Fruit fly (Drosophila melanogaster) whole organism, pupa: ENCODE results near the gene Mics1.
A peak's percentile ranks its signal among the peaks of the same experiment; 100 is the strongest.

ENCODE experiments used
- CG10348 ChIP-seq: fragments of 200-800 bp; sonication (Bioruptor generic); IDR thresholded peaks from 2 replicates; pipeline ENCODE4 v1.3.6; 2022; ENCODE audit warnings: missing biosample characterization, missing genetic modification characterization
- CG12605 ChIP-seq: fragments of 200-800 bp; sonication (Bioruptor generic); IDR thresholded peaks from 2 replicates; pipeline ENCODE4 v1.3.6; 2022; ENCODE audit warnings: missing biosample characterization, missing genetic modification characterization
- CG13204 ChIP-seq: fragments of 200-800 bp; sonication (Bioruptor generic); optimal IDR thresholded peaks from 2 replicates; lab custom pipeline; 2018; ENCODE audit warnings: missing biosample characterization, mild to moderate bottlenecking, missing genetic modification characterization, moderate library complexity
- CG14655 ChIP-seq: fragments of 200-800 bp; sonication (Bioruptor generic); optimal IDR thresholded peaks from 3 replicates; lab custom pipeline; 2017; ENCODE audit warnings: mild to moderate bottlenecking, missing biosample characterization, missing genetic modification reagents, missing genetic modification characterization
- CG15710 ChIP-seq: fragments of 200-800 bp; sonication (Bioruptor generic); optimal IDR thresholded peaks from 2 replicates; lab custom pipeline; 2018; ENCODE audit warnings: missing biosample characterization, mild to moderate bottlenecking, missing genetic modification characterization, moderate library complexity
- CG17806 ChIP-seq: fragments of 200-800 bp; sonication (Bioruptor generic); optimal IDR thresholded peaks from 2 replicates; lab custom pipeline; 2018; ENCODE audit warnings: missing biosample characterization, mild to moderate bottlenecking, missing genetic modification characterization, moderate library complexity
- CG32121 ChIP-seq: fragments of 200-800 bp; sonication (Bioruptor generic); IDR thresholded peaks from 2 replicates; pipeline ENCODE4 v1.3.6; 2022; ENCODE audit warnings: missing biosample characterization, missing genetic modification characterization
- CG34367 ChIP-seq: fragments of 200-800 bp; sonication (Bioruptor generic); optimal IDR thresholded peaks from 2 replicates; lab custom pipeline; 2018; ENCODE audit warnings: missing biosample characterization, mild to moderate bottlenecking, missing genetic modification characterization
- CG4496 ChIP-seq: fragments of 200-800 bp; sonication (Bioruptor generic); IDR thresholded peaks from 3 replicates; pipeline ENCODE4 v1.3.6; 2022; ENCODE audit warnings: missing biosample characterization, missing genetic modification characterization
- CG8159 ChIP-seq: fragments of 200-800 bp; sonication (Bioruptor generic); optimal IDR thresholded peaks from 3 replicates; lab custom pipeline; 2018; ENCODE audit warnings: missing biosample characterization, mild to moderate bottlenecking, missing genetic modification characterization, moderate library complexity
- CG8301 ChIP-seq: fragments of 200-800 bp; sonication (Bioruptor generic); optimal IDR thresholded peaks from 2 replicates; lab custom pipeline; 2018; ENCODE audit warnings: missing biosample characterization, mild to moderate bottlenecking, missing genetic modification characterization
- CG9948 ChIP-seq: fragments of 200-800 bp; sonication (Bioruptor generic); optimal IDR thresholded peaks from 2 replicates; lab custom pipeline; 2018; ENCODE audit warnings: missing biosample characterization, mild to moderate bottlenecking, missing genetic modification characterization, moderate library complexity
- D1 ChIP-seq: fragments of 200-800 bp; sonication (Bioruptor generic); optimal IDR thresholded peaks from 2 replicates; lab custom pipeline; 2018; ENCODE audit warnings: missing biosample characterization, mild to moderate bottlenecking, missing genetic modification characterization, moderate library complexity
- EcR ChIP-seq: fragments of 200-800 bp; sonication (Bioruptor generic); optimal IDR thresholded peaks from 3 replicates; lab custom pipeline; 2019; ENCODE audit warnings: missing biosample characterization, missing genetic modification characterization, mild to moderate bottlenecking, moderate library complexity, missing genetic modification reagents
- Ets98B ChIP-seq: fragments of 200-800 bp; sonication (Bioruptor generic); IDR thresholded peaks from 2 replicates; pipeline ENCODE4 v1.3.6; 2022; ENCODE audit warnings: missing biosample characterization, missing genetic modification characterization
- Pif1A ChIP-seq: fragments of 200-800 bp; sonication (Bioruptor generic); optimal IDR thresholded peaks from 3 replicates; lab custom pipeline; 2016; ENCODE audit warnings: missing biosample characterization, missing genetic modification characterization
- Pif1B ChIP-seq: fragments of 200-800 bp; sonication (Bioruptor generic); optimal IDR thresholded peaks from 3 replicates; lab custom pipeline; 2016; ENCODE audit warnings: missing biosample characterization, missing genetic modification characterization
- Snoo ChIP-seq: fragments of 200-800 bp; sonication (Bioruptor generic); optimal IDR thresholded peaks from 3 replicates; lab custom pipeline; 2017; ENCODE audit warnings: missing biosample characterization, mild to moderate bottlenecking, missing genetic modification characterization, inconsistent platforms
- fd96Ca ChIP-seq: fragments of 200-800 bp; sonication (Bioruptor generic); IDR thresholded peaks from 3 replicates; pipeline ENCODE4 v1.3.6; 2022; ENCODE audit warnings: missing biosample characterization, missing genetic modification characterization
- gl ChIP-seq: fragments of 200-800 bp; sonication (Bioruptor generic); optimal IDR thresholded peaks from 2 replicates; lab custom pipeline; 2018; ENCODE audit warnings: missing biosample characterization, mild to moderate bottlenecking, missing genetic modification characterization
- rn ChIP-seq: fragments of 200-800 bp; sonication (Bioruptor generic); IDR thresholded peaks from 2 replicates; pipeline ENCODE4 v1.3.6; 2022; ENCODE audit warnings: missing biosample characterization, missing genetic modification characterization

Gene Mics1

dm6 chr3R:7522266-7522955 lies 20.2 kb upstream of the Mics1 start:
- TF ChIP-seq fd96Ca (GFP tag; lab: Robert Waterston, UW) (no peak), CG32121 (GFP tag; lab: Robert Waterston, UW) (no peak), CG8159 (tag; lab: Kevin White, UChicago) (peak; percentile 3), rn (GFP tag; lab: Robert Waterston, UW) (no peak)

- TF ChIP-seq rn (GFP tag; lab: Robert Waterston, UW) (no peak), CG34367 (tag; lab: Kevin White, UChicago) (no peak), CG14655 (GFP tag; lab: Kevin White, UChicago) (no peak), CG12605 (GFP tag; lab: Robert Waterston, UW) (no peak), fd96Ca (GFP tag; lab: Robert Waterston, UW) (no peak), CG13204 (GFP tag; lab: Kevin White, UChicago) (no peak), CG9948 (no peak), Pif1B (GFP tag; lab: Kevin White, UChicago) (no peak), CG15710 (tag; lab: Kevin White, UChicago) (no peak), EcR (GFP tag; lab: Kevin White, UChicago) (no peak), CG10348 (GFP tag; lab: Robert Waterston, UW) (no peak), Pif1A (no peak), CG17806 (no peak), D1 (tag; lab: Kevin White, UChicago) (no peak), Snoo (tag; lab: Kevin White, UChicago) (no peak)
These were observed 17.2 kb upstream of the Mics1 start, which contains the start of gene Ubc84D for dm6 chr3R:7519356-7519755. TSS of gene Ubc84D (minus strand) at chr3R:7519456.

dm6 chr3R:7515599-7516069 lies 13.5 kb upstream of the Mics1 start, which contains the start of gene alpha-Est8:
TSS of gene alpha-Est8 (minus strand) at chr3R:7515670.
- TF ChIP-seq CG12605 (GFP tag; lab: Robert Waterston, UW) (0 out of 2 replicates have a peak, but pooled peaks have one; percentile 25), CG10348 (GFP tag; lab: Robert Waterston, UW) (no peak), CG32121 (GFP tag; lab: Robert Waterston, UW) (no peak), CG13204 (GFP tag; lab: Kevin White, UChicago) (no peak), Ets98B (0 out of 2 replicates have a peak, but pooled peaks have one; percentile 11)

dm6 chr3R:7514232-7514863 lies 12.2 kb upstream of the Mics1 start:
- TF ChIP-seq EcR (GFP tag; lab: Kevin White, UChicago) (peak; percentile 16), CG10348 (GFP tag; lab: Robert Waterston, UW) (no peak)

dm6 chr3R:7508198-7508837 lies 6.1 kb upstream of the Mics1 start:
- TF ChIP-seq rn (GFP tag; lab: Robert Waterston, UW) (no peak), Pif1A (no peak), CG8301 (tag; lab: Kevin White, UChicago) (no peak), CG14655 (GFP tag; lab: Kevin White, UChicago) (no peak), CG12605 (GFP tag; lab: Robert Waterston, UW) (no peak), D1 (tag; lab: Kevin White, UChicago) (peak; percentile 41), gl (tag; lab: Kevin White, UChicago) (no peak), CG32121 (GFP tag; lab: Robert Waterston, UW) (no peak), CG34367 (tag; lab: Kevin White, UChicago) (no peak), CG4496 (peak; percentile 54; the same call in 1 of the 3 replicates), CG15710 (tag; lab: Kevin White, UChicago) (no peak)

dm6 chr3R:7506314-7506988 lies 4.3 kb upstream of the Mics1 start:
- TF ChIP-seq CG32121 (GFP tag; lab: Robert Waterston, UW) (peak; percentile 68), fd96Ca (GFP tag; lab: Robert Waterston, UW) (peak; percentile 42; the same call in 1 of the 3 replicates), CG8159 (tag; lab: Kevin White, UChicago) (no peak), Pif1A (peak; percentile 0), Snoo (tag; lab: Kevin White, UChicago) (no peak), rn (GFP tag; lab: Robert Waterston, UW) (no peak), Pif1B (GFP tag; lab: Kevin White, UChicago) (no peak), CG4496 (peak; percentile 81), CG12605 (GFP tag; lab: Robert Waterston, UW) (no peak), gl (tag; lab: Kevin White, UChicago) (no peak), CG13204 (GFP tag; lab: Kevin White, UChicago) (no peak), CG14655 (GFP tag; lab: Kevin White, UChicago) (no peak), Ets98B (peak; percentile 65), EcR (GFP tag; lab: Kevin White, UChicago) (no peak)
